Worm (Caenorhabditis elegans) whole organism, mixed stage, embryonic: ENCODE results near the gene frpr-10.

Experiments used
- blmp-1 ChIP-seq: fragments of 150-350 bp; optimal IDR thresholded peaks from 2 replicates; lab custom pipeline; 2014; ENCODE audit warnings: missing biosample characterization, missing genetic modification characterization
- ceh-39 ChIP-seq: fragments of 150-350 bp; optimal IDR thresholded peaks from 2 replicates; lab custom pipeline; 2014; ENCODE audit warnings: missing biosample characterization, missing genetic modification characterization
- elt-1 ChIP-seq: sonication (generic microtip); optimal IDR thresholded peaks from 2 replicates; lab custom pipeline; 2017; ENCODE audit warnings: missing genetic modification characterization, mild to moderate bottlenecking, missing compliant biosample characterization, antibody characterized with exemption, moderate library complexity, borderline replicate concordance; ENCODE audit not compliant: insufficient read depth
- lin-13 ChIP-seq: fragments of 150-350 bp; optimal IDR thresholded peaks from 2 replicates; lab custom pipeline; 2014; ENCODE audit warnings: missing biosample characterization, missing genetic modification characterization
- nhr-12 ChIP-seq: fragments of 150-350 bp; optimal IDR thresholded peaks from 2 replicates; lab custom pipeline; 2014; ENCODE audit warnings: missing biosample characterization, missing genetic modification characterization
- nhr-28 ChIP-seq: fragments of 150-350 bp; optimal IDR thresholded peaks from 2 replicates; lab custom pipeline; 2014; ENCODE audit warnings: missing biosample characterization, missing genetic modification characterization
- pha-4 ChIP-seq: fragments of 150-350 bp; optimal IDR thresholded peaks from 2 replicates; lab custom pipeline; 2018; ENCODE audit warnings: missing biosample characterization, missing genetic modification reagents, missing genetic modification characterization
- ztf-11 ChIP-seq: fragments of 150-350 bp; optimal IDR thresholded peaks from 2 replicates; lab custom pipeline; 2014; ENCODE audit warnings: missing biosample characterization, missing genetic modification characterization

ce11 chrIV:7961889-7962342 is 4.3 kb downstream of the frpr-10 start:
- TF ChIP-seq pha-4 (tag; lab: Kevin White, UChicago): no peak
- no peak for TF ChIP-seq ceh-39 (tag; lab: Kevin White, UChicago)
- no peak for TF ChIP-seq nhr-28
- no peak for TF ChIP-seq elt-1 (tag; lab: Kevin White, UChicago)
- TF ChIP-seq nhr-12 (tag; lab: Kevin White, UChicago): no peak
- TF ChIP-seq ztf-11 (tag; lab: Kevin White, UChicago): no peak
- no peak for TF ChIP-seq blmp-1 (tag; lab: Kevin White, UChicago)
- no peak for TF ChIP-seq lin-13 (tag; lab: Kevin White, UChicago)
